ENCODE assay signal across 4 worm cellular contexts in genomic region chrV:5850671-5851070, ce11.
TF ChIP-seq lines count a peak whose summit lies in the region.

No protein-coding gene starts in this region.

TF ChIP-seq in whole organism, L1 larva, 84 proteins besides CTCF, POLR2A, EP300 and RAD21:
- TF ChIP-seq pag-3 (tag; optimal IDR thresholded peaks at IDR 0.05; lab: Kevin White, UChicago; ENCODE audit: borderline replicate concordance, insufficient read depth) (no peak), mdl-1 (tag; optimal IDR thresholded peaks at IDR 0.05; lab: Kevin White, UChicago) (no peak), irx-1 (tag; optimal IDR thresholded peaks at IDR 0.05; lab: Kevin White, UChicago) (no peak), xbp-1 (tag; optimal IDR thresholded peaks at IDR 0.05; lab: Kevin White, UChicago) (no peak), lin-14 (GFP tag; optimal IDR thresholded peaks at IDR 0.05; lab: Kevin White, UChicago) (peak; percentile 27), lin-35 (GFP tag; optimal IDR thresholded peaks at IDR 0.05; lab: Kevin White, UChicago) (no peak), unc-98 (GFP tag; IDR thresholded peaks at IDR 0.05; lab: Robert Waterston, UW) (no peak), nhr-90 (tag; optimal IDR thresholded peaks at IDR 0.05; lab: Kevin White, UChicago; ENCODE audit: poor library complexity) (no peak), dsc-1 (tag; optimal IDR thresholded peaks at IDR 0.05; lab: Kevin White, UChicago) (peak; percentile 67), nhr-47 (tag; optimal IDR thresholded peaks at IDR 0.05; lab: Kevin White, UChicago) (peak; percentile 6), C04F5.9 (tag; optimal IDR thresholded peaks at IDR 0.05; lab: Kevin White, UChicago) (no peak), snu-23 (GFP tag; optimal IDR thresholded peaks at IDR 0.05; lab: Kevin White, UChicago) (no peak), ztf-11 (tag; optimal IDR thresholded peaks at IDR 0.05; lab: Kevin White, UChicago) (no peak), fos-1 (tag; optimal IDR thresholded peaks at IDR 0.05; lab: Kevin White, UChicago) (no peak), ces-1 (GFP tag; optimal IDR thresholded peaks at IDR 0.05; lab: Kevin White, UChicago) (no peak), fkh-10 (GFP tag; optimal IDR thresholded peaks at IDR 0.05; lab: Kevin White, UChicago) (no peak), vab-15 (tag; optimal IDR thresholded peaks at IDR 0.05; lab: Kevin White, UChicago) (no peak)

TF ChIP-seq in whole organism, L4 larva, 104 proteins besides CTCF, POLR2A, EP300 and RAD21:
- TF ChIP-seq aha-1 (tag; lab: Kevin White, UChicago) (peak; percentile 74), ctbp-1 (GFP tag; IDR thresholded peaks at IDR 0.05; lab: Robert Waterston, UW) (no peak)

TF ChIP-seq in whole organism, midembryonic, 9 proteins besides CTCF, POLR2A, EP300 and RAD21:
- TF ChIP-seq flt-1 (GFP tag; IDR thresholded peaks at IDR 0.05; lab: Robert Waterston, UW) (no peak), klf-2 (GFP tag; conservative IDR thresholded peaks at IDR 0.05; lab: Robert Waterston, UW) (no peak), ref-1 (GFP tag; conservative IDR thresholded peaks at IDR 0.05; lab: Robert Waterston, UW) (no peak), tab-1 (GFP tag; IDR thresholded peaks at IDR 0.05; lab: Robert Waterston, UW) (peak; percentile 47; the same call in 1 of the 2 replicates)

TF ChIP-seq in whole organism, mixed stage, embryonic, 35 proteins besides CTCF, POLR2A, EP300 and RAD21:
- TF ChIP-seq mls-2 (tag; optimal IDR thresholded peaks at IDR 0.05; lab: Kevin White, UChicago) = peak; percentile 42
- no peak for TF ChIP-seq pha-4 (tag; optimal IDR thresholded peaks at IDR 0.05; lab: Kevin White, UChicago)
- TF ChIP-seq nhr-2 (tag; optimal IDR thresholded peaks at IDR 0.05; lab: Kevin White, UChicago) = no peak
- peak; percentile 68 for TF ChIP-seq ces-1 (GFP tag; optimal IDR thresholded peaks at IDR 0.05; lab: Kevin White, UChicago)
- no peak for TF ChIP-seq tbx-8 (GFP tag; optimal IDR thresholded peaks at IDR 0.05; lab: Kevin White, UChicago)
- peak; percentile 19 for TF ChIP-seq lin-32 (GFP tag; optimal IDR thresholded peaks at IDR 0.05; lab: Kevin White, UChicago)
- TF ChIP-seq unc-120 (tag; optimal IDR thresholded peaks at IDR 0.05; lab: Kevin White, UChicago; ENCODE audit: poor library complexity, severe bottlenecking) = no peak
- no peak for TF ChIP-seq elt-1 (tag; optimal IDR thresholded peaks at IDR 0.05; lab: Kevin White, UChicago; ENCODE audit: borderline replicate concordance, insufficient read depth)
- TF ChIP-seq hlh-1 (tag; optimal IDR thresholded peaks at IDR 0.05; lab: Kevin White, UChicago) = no peak
TF ChIP-seq in whole organism, mixed stage, embryonic: peak in this region for 3.

Comparison
In these comparisons a context has a peak if more than half of its experiments do, and no peak if none do; other contexts are left out.
1. Of the 29 proteins assayed by ChIP-seq in both whole organism, L4 larva and whole organism, L1 larva: peak only in whole organism, L4 larva: aha-1; only in whole organism, L1 larva: none; in both: none; in neither: 28.